Worm (Caenorhabditis elegans): ENCODE data around the gene oxy-4.

Gene oxy-4

DNA sequence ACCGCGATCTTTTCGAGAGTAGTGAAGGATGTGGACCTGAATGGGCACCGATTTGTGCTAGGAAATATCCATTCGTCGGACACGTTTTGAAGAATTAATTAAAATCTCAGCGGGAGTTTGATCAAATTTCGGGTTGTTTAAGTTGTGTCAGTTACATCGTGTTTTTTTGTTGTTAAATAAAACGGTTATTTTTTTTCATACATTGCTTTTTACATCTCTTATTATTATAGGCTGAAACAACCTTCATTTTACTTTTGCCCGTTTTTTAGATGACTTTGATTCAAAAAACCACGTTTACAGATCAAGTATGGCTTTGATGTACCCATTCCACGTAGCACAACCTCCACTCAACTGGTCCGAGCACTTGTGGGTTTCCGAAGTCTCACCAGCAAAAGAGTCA is 14.6 kb upstream of the oxy-4 start, which contains the start of gene emb-1:
emb-1 (plus strand) TSS at position 301 of the 400 bp plus-strand sequence.
- no peak for TF ChIP-seq jun-1 (tag; optimal IDR thresholded peaks at IDR 0.05)
- TF ChIP-seq nhr-47 (tag; optimal IDR thresholded peaks at IDR 0.05): no peak
- TF ChIP-seq egl-27 (tag; optimal IDR thresholded peaks at IDR 0.05): no peak
- no peak for TF ChIP-seq sox-4 (tag; optimal IDR thresholded peaks at IDR 0.05)
- TF ChIP-seq lsy-2 (tag; optimal IDR thresholded peaks at IDR 0.05): no peak
- no peak for TF ChIP-seq nhr-19 (GFP tag; conservative IDR thresholded peaks at IDR 0.05)
- TF ChIP-seq F16B12.6 (tag; optimal IDR thresholded peaks at IDR 0.05): no peak

DNA sequence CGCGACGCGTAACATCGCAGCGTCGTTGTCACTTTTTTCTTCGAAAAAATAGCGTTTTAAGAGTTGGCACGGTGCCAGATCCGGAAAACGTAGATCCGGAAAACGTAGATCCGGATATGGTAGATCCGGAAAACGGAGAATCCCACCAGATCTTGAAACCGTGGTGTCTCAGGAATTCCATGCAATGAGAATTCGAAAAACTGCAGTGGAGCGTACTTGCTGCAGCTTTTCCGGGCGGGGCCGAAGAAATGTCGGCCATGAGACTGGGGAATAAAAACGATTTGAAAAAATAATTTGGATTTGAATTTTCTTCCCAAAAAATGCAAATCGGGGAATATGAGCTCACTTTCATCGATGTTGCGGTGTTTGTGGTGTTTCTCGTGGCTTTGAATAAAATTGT is 13.9 kb upstream of the oxy-4 start, which contains the start of gene K10D2.5:
K10D2.5 (plus strand) TSS at position 251 of the 400 bp plus-strand sequence.
- peak; percentile 94 for TF ChIP-seq ceh-90 (tag; optimal IDR thresholded peaks at IDR 0.05)
- TF ChIP-seq nhr-76 (tag; optimal IDR thresholded peaks at IDR 0.05): no peak
- peak in 3 of 6 experiments; percentile 76 to 79 (median 79) for TF ChIP-seq elt-3 (tag; optimal IDR thresholded peaks at IDR 0.05)
- TF ChIP-seq grh-1 (GFP tag; IDR thresholded peaks at IDR 0.05): peak; percentile 83
- TF ChIP-seq fkh-8 (tag; optimal IDR thresholded peaks at IDR 0.05): peak; percentile 97
- peak; percentile 91 to 97 (median 95) for TF ChIP-seq ceh-82 (tag; optimal IDR thresholded peaks at IDR 0.05)
- TF ChIP-seq xbp-1 (tag; optimal IDR thresholded peaks at IDR 0.05): peak; percentile 95
- peak; percentile 87 to 92 for TF ChIP-seq lin-35 (GFP tag; optimal IDR thresholded peaks at IDR 0.05)
- TF ChIP-seq nhr-20 (tag; optimal IDR thresholded peaks at IDR 0.05): peak; percentile 94
- TF ChIP-seq nhr-84 (tag; optimal IDR thresholded peaks at IDR 0.05): no peak
- peak; percentile 65 for TF ChIP-seq fkh-10 (GFP tag; optimal IDR thresholded peaks at IDR 0.05)
- TF ChIP-seq mef-2 (tag; optimal IDR thresholded peaks at IDR 0.05): peak; percentile 81
- TF ChIP-seq pag-3 (tag; optimal IDR thresholded peaks at IDR 0.05; ENCODE audit: borderline replicate concordance, insufficient read depth): peak; percentile 18
- TF ChIP-seq hlh-17 (GFP tag; optimal IDR thresholded peaks at IDR 0.05; ENCODE audit: borderline replicate concordance): peak; percentile 56
- peak; percentile 93 for TF ChIP-seq irx-1 (tag; optimal IDR thresholded peaks at IDR 0.05)
- peak; percentile 91 for TF ChIP-seq unc-86 (tag; optimal IDR thresholded peaks at IDR 0.05)
- TF ChIP-seq sup-37 (GFP tag; optimal IDR thresholded peaks at IDR 0.05): peak; percentile 72
- no peak for TF ChIP-seq tlp-1 (tag; optimal IDR thresholded peaks at IDR 0.05)
- TF ChIP-seq hlh-4 (tag; optimal IDR thresholded peaks at IDR 0.05): no peak
- peak; percentile 90 for TF ChIP-seq egl-13 (tag; optimal IDR thresholded peaks at IDR 0.05)
- TF ChIP-seq mdl-1 (tag; optimal IDR thresholded peaks at IDR 0.05): peak in 1 of 2 experiments; percentile 78
- TF ChIP-seq nhr-71 (tag; optimal IDR thresholded peaks at IDR 0.05): peak; percentile 97
- TF ChIP-seq rnt-1 (tag; optimal IDR thresholded peaks at IDR 0.05): peak; percentile 100
- peak; percentile 91 for TF ChIP-seq sox-4 (tag; optimal IDR thresholded peaks at IDR 0.05)
- TF ChIP-seq nhr-90 (tag; optimal IDR thresholded peaks at IDR 0.05; ENCODE audit: poor library complexity): peak; percentile 96
- TF ChIP-seq zag-1 (tag; optimal IDR thresholded peaks at IDR 0.05): peak; percentile 14
- TF ChIP-seq tbx-2 (tag; optimal IDR thresholded peaks at IDR 0.05): peak; percentile 96
- no peak for TF ChIP-seq alr-1 (tag; optimal IDR thresholded peaks at IDR 0.05; ENCODE audit: borderline replicate concordance)
- TF ChIP-seq nhr-47 (tag; optimal IDR thresholded peaks at IDR 0.05): peak; percentile 96
- peak; percentile 94 for TF ChIP-seq C16A3.4 (tag; optimal IDR thresholded peaks at IDR 0.05)
- peak; percentile 98 for TF ChIP-seq unc-98 (GFP tag; IDR thresholded peaks at IDR 0.05)
- peak; percentile 89 for TF ChIP-seq nhr-77 (tag; optimal IDR thresholded peaks at IDR 0.05)
- no peak for TF ChIP-seq pqm-1 (tag; optimal IDR thresholded peaks at IDR 0.05)
- TF ChIP-seq lsy-2 (tag; optimal IDR thresholded peaks at IDR 0.05): peak; percentile 91 to 93
- peak; percentile 85 to 88 (median 88) for TF ChIP-seq dpl-1 (GFP tag; optimal IDR thresholded peaks at IDR 0.05)
- TF ChIP-seq fos-1 (tag; optimal IDR thresholded peaks at IDR 0.05): peak; percentile 82
- TF ChIP-seq unc-62 (GFP tag; optimal IDR thresholded peaks at IDR 0.05): no peak
- TF ChIP-seq elt-2 (tag; optimal IDR thresholded peaks at IDR 0.05): peak; percentile 51
- peak; percentile 47 for TF ChIP-seq ztf-4 (tag; optimal IDR thresholded peaks at IDR 0.05)
- TF ChIP-seq nhr-12 (tag; optimal IDR thresholded peaks at IDR 0.05): no peak
- peak in 1 of 2 experiments; percentile 14 for TF ChIP-seq egl-27 (tag; optimal IDR thresholded peaks at IDR 0.05)
- peak; percentile 98 for TF ChIP-seq lir-3 (tag; optimal IDR thresholded peaks at IDR 0.05; ENCODE audit: poor library complexity)
- no peak for TF ChIP-seq ets-5 (GFP tag; IDR thresholded peaks at IDR 0.05)
- peak; percentile 57 for TF ChIP-seq aha-1 (tag; optimal IDR thresholded peaks at IDR 0.05)
- no peak for TF ChIP-seq ama-1 (optimal IDR thresholded peaks at IDR 0.05)
- peak; percentile 83 for TF ChIP-seq hpl-2 (GFP tag; optimal IDR thresholded peaks at IDR 0.05)
- TF ChIP-seq fkh-4 (tag; optimal IDR thresholded peaks at IDR 0.05; ENCODE audit: borderline replicate concordance): peak; percentile 92
